Fruit fly (Drosophila melanogaster) whole organism, wandering third instar larva: ENCODE results near the gene mon2.

Source experiments
- Abd-B ChIP-seq: fragments of >200 bp; optimal IDR thresholded peaks from 2 replicates; lab custom pipeline; 2017; ENCODE audit warnings: missing biosample characterization, missing genetic modification characterization
- CG32264 ChIP-seq: fragments of 200-800 bp; sonication (Bioruptor generic); optimal IDR thresholded peaks from 2 replicates; lab custom pipeline; 2016; ENCODE audit warnings: missing biosample characterization, missing genetic modification characterization
- CG9705 ChIP-seq: fragments of 200-800 bp; sonication (Bioruptor generic); optimal IDR thresholded peaks from 2 replicates; lab custom pipeline; 2018; ENCODE audit warnings: missing biosample characterization, mild to moderate bottlenecking, missing genetic modification characterization
- CrebA ChIP-seq: fragments of 200-800 bp; sonication (Bioruptor generic); optimal IDR thresholded peaks from 2 replicates; lab custom pipeline; 2016; ENCODE audit warnings: missing biosample characterization, mild to moderate bottlenecking, missing genetic modification characterization, borderline replicate concordance
- Dfd ChIP-seq: fragments of >200 bp; optimal IDR thresholded peaks from 2 replicates; lab custom pipeline; 2017; ENCODE audit warnings: missing biosample characterization, missing genetic modification characterization
- Dif ChIP-seq: fragments of 200-275, 200-300 bp; sonication (Bioruptor generic); optimal IDR thresholded peaks from 2 replicates; lab custom pipeline; 2018; ENCODE audit warnings: missing biosample characterization, missing genetic modification characterization; ENCODE audit not compliant: partially characterized antibody
- GATAd ChIP-seq: sonication (Bioruptor generic); optimal IDR thresholded peaks from 2 replicates; lab custom pipeline; 2016; ENCODE audit warnings: missing biosample characterization, missing genetic modification characterization
- HLH106 ChIP-seq: fragments of 200-800 bp; optimal IDR thresholded peaks from 3 replicates; lab custom pipeline; 2019; ENCODE audit warnings: missing biosample characterization, mild to moderate bottlenecking, missing genetic modification characterization, moderate library complexity
- Hnf4 ChIP-seq: fragments of 200-800 bp; sonication (Bioruptor generic); optimal IDR thresholded peaks from 2 replicates; lab custom pipeline; 2016; ENCODE audit warnings: missing biosample characterization, mild to moderate bottlenecking, missing genetic modification characterization
- Hr78 ChIP-seq: fragments of >200 bp; optimal IDR thresholded peaks from 2 replicates; lab custom pipeline; 2017; ENCODE audit warnings: missing biosample characterization, missing genetic modification characterization
- Hr83 ChIP-seq: fragments of 200-300 bp; sonication (Bioruptor generic); optimal IDR thresholded peaks from 2 replicates; lab custom pipeline; 2016; ENCODE audit warnings: missing biosample characterization, mild to moderate bottlenecking, missing genetic modification characterization, moderate library complexity; ENCODE audit not compliant: poor library complexity, severe bottlenecking
- Jra ChIP-seq: sonication (Bioruptor generic); optimal IDR thresholded peaks from 2 replicates; lab custom pipeline; 2016; ENCODE audit warnings: missing biosample characterization, missing genetic modification characterization
- Mio ChIP-seq: sonication (Bioruptor generic); optimal IDR thresholded peaks from 2 replicates; lab custom pipeline; 2016; ENCODE audit warnings: missing biosample characterization, missing genetic modification characterization
- Myc ChIP-seq: fragments of >200 bp; optimal IDR thresholded peaks from 2 replicates; lab custom pipeline; 2017
- N ChIP-seq: fragments of >200 bp; optimal IDR thresholded peaks from 2 replicates; lab custom pipeline; 2018; ENCODE audit warnings: missing biosample characterization, missing external identifiers, missing genetic modification characterization
- OdsH ChIP-seq: fragments of 200-800 bp; sonication (Bioruptor generic); optimal IDR thresholded peaks from 2 replicates; lab custom pipeline; 2016; ENCODE audit warnings: missing biosample characterization, mild to moderate bottlenecking, missing genetic modification characterization
- Rel ChIP-seq, 2 experiments: fragments of 200-800 bp; sonication (Bioruptor generic) in 1 of 2; optimal IDR thresholded peaks; 2 replicates in 1 of 2; 3 replicates in 1 of 2; lab custom pipeline; 2016 to 2019; ENCODE audit warnings: mild to moderate bottlenecking in 2 of 2, missing biosample characterization in 2 of 2, missing genetic modification characterization in 2 of 2, moderate library complexity in 1 of 2
- Sp1 ChIP-seq: fragments of 200-800 bp; sonication (Bioruptor generic); optimal IDR thresholded peaks from 3 replicates; lab custom pipeline; 2019; ENCODE audit warnings: missing biosample characterization, mild to moderate bottlenecking, missing genetic modification characterization, moderate library complexity
- Vsx2 ChIP-seq: fragments of 200-300, 225-300 bp; sonication (Bioruptor generic); optimal IDR thresholded peaks from 2 replicates; lab custom pipeline; 2018; ENCODE audit warnings: missing biosample characterization, missing genetic modification characterization; ENCODE audit not compliant: partially characterized antibody
- br ChIP-seq: fragments of 200-800 bp; sonication (Bioruptor generic); optimal IDR thresholded peaks from 2 replicates; lab custom pipeline; 2016; ENCODE audit warnings: missing biosample characterization, missing genetic modification characterization
- brk ChIP-seq: fragments of 200-800 bp; sonication (Bioruptor generic); optimal IDR thresholded peaks from 2 replicates; lab custom pipeline; 2016; ENCODE audit warnings: missing biosample characterization, mild to moderate bottlenecking, missing genetic modification characterization
- dl ChIP-seq, 2 experiments: fragments of 175-275, 200-275 bp in 1 of 2; fragments of 200-275 bp in 1 of 2; sonication (Bioruptor generic); optimal IDR thresholded peaks; lab custom pipeline; 2018; ENCODE audit warnings: mild to moderate bottlenecking in 2 of 2, missing biosample characterization in 2 of 2, missing genetic modification characterization in 2 of 2, moderate library complexity in 2 of 2; ENCODE audit not compliant: partially characterized antibody in 2 of 2, insufficient read depth in 1 of 2
- dmrt93B ChIP-seq: fragments of 200-800 bp; sonication (Bioruptor generic); optimal IDR thresholded peaks from 2 replicates; lab custom pipeline; 2018; ENCODE audit warnings: missing biosample characterization, mild to moderate bottlenecking, missing genetic modification characterization
- dsf ChIP-seq: sonication (Bioruptor generic); optimal IDR thresholded peaks from 2 replicates; lab custom pipeline; 2016; ENCODE audit warnings: missing biosample characterization, missing genetic modification characterization, borderline replicate concordance
- ey ChIP-seq: fragments of 200-800 bp; sonication (Bioruptor generic); optimal IDR thresholded peaks from 2 replicates; lab custom pipeline; 2016; ENCODE audit warnings: missing biosample characterization, missing genetic modification characterization
- foxo ChIP-seq, 2 experiments: fragments of 200-800 bp; sonication (Bioruptor generic); optimal IDR thresholded peaks; 2 replicates in 1 of 2; 3 replicates in 1 of 2; lab custom pipeline; 2016 to 2017; ENCODE audit warnings: missing biosample characterization in 2 of 2, missing genetic modification characterization in 2 of 2
- fru ChIP-seq: fragments of 200-800 bp; sonication (Bioruptor generic); optimal IDR thresholded peaks from 3 replicates; lab custom pipeline; 2016; ENCODE audit warnings: missing biosample characterization, mild to moderate bottlenecking, missing genetic modification characterization
- h ChIP-seq: fragments of 200-800 bp; sonication (Bioruptor generic); optimal IDR thresholded peaks from 3 replicates; lab custom pipeline; 2016; ENCODE audit warnings: missing biosample characterization, mild to moderate bottlenecking, missing genetic modification characterization
- jim ChIP-seq: fragments of 175-275, 200-325 bp; sonication (Bioruptor generic); optimal IDR thresholded peaks from 2 replicates; lab custom pipeline; 2016; ENCODE audit warnings: missing biosample characterization, mild to moderate bottlenecking, missing genetic modification characterization
- lola ChIP-seq: fragments of >200 bp; optimal IDR thresholded peaks from 2 replicates; lab custom pipeline; 2017; ENCODE audit warnings: missing biosample characterization, missing genetic modification characterization
- pan ChIP-seq: fragments of >200 bp; optimal IDR thresholded peaks from 2 replicates; lab custom pipeline; 2017
- psq ChIP-seq: fragments of 200-800 bp; sonication (Bioruptor generic); optimal IDR thresholded peaks from 3 replicates; lab custom pipeline; 2017; ENCODE audit warnings: missing biosample characterization, mild to moderate bottlenecking, missing genetic modification characterization, moderate library complexity
- rgr ChIP-seq: fragments of 200-800 bp; sonication (Bioruptor generic); optimal IDR thresholded peaks from 3 replicates; lab custom pipeline; 2016; ENCODE audit warnings: missing biosample characterization, mild to moderate bottlenecking, missing genetic modification characterization
- sage ChIP-seq: fragments of 200-800 bp; sonication (Bioruptor generic); optimal IDR thresholded peaks from 2 replicates; lab custom pipeline; 2016; ENCODE audit warnings: missing biosample characterization, mild to moderate bottlenecking, missing genetic modification characterization
- sv ChIP-seq: fragments of 200-800 bp; sonication (Bioruptor generic); optimal IDR thresholded peaks from 3 replicates; lab custom pipeline; 2016; ENCODE audit warnings: missing biosample characterization, missing genetic modification characterization
- tai ChIP-seq: sonication (Bioruptor generic); optimal IDR thresholded peaks from 2 replicates; lab custom pipeline; 2016; ENCODE audit warnings: missing biosample characterization, missing genetic modification characterization
- usp ChIP-seq: fragments of >200 bp; optimal IDR thresholded peaks from 2 replicates; lab custom pipeline; 2017; ENCODE audit warnings: missing biosample characterization, missing genetic modification characterization
- woc ChIP-seq: sonication (Bioruptor generic); optimal IDR thresholded peaks from 2 replicates; lab custom pipeline; 2016; ENCODE audit warnings: missing biosample characterization, mild to moderate bottlenecking, missing genetic modification characterization

The mon2 gene

DNA sequence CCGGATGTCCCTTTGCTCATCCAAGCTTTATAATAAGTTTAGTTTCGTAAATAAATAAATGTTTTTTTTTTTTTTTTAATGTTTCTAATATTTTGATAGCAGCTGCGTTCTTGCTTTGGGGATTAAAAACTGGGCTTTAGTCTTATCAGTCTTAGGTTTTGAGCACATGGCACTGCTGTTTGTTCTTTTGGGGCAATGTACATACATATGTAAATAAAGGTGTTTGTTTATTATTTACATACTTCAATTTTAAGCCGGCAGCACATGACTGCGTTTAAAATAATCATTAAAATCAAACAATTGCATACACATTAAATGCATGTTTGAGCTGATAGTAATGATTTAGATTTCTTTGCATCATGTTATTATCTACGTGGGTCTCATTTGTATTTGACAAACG, 40.4 kb upstream of the mon2 start:
- TF ChIP-seq sage (GFP tag; lab: Kevin White, UChicago) (peak; percentile 3), jim (GFP tag; lab: Kevin White, UChicago) (no peak), OdsH (GFP tag; lab: Kevin White, UChicago) (peak; percentile 47), Abd-B (GFP tag; lab: Kevin White, UChicago) (no peak), tai (GFP tag; lab: Kevin White, UChicago) (peak; percentile 62), fru (GFP tag; lab: Kevin White, UChicago) (no peak), HLH106 (tag; lab: Kevin White, UChicago) (peak; percentile 5), rgr (GFP tag; lab: Kevin White, UChicago) (peak; percentile 73), dmrt93B (peak; percentile 38), psq (peak; percentile 41), foxo (GFP tag; optimal IDR thresholded peaks at IDR 0.05; lab: Kevin White, UChicago) (peak in 1 of 2 experiments; percentile 45), Mio (GFP tag; lab: Kevin White, UChicago) (no peak), GATAd (no peak), Vsx2 (GFP tag; lab: Kevin White, UChicago) (no peak), ey (GFP tag; lab: Kevin White, UChicago) (no peak), CrebA (GFP tag; lab: Kevin White, UChicago) (no peak), sv (GFP tag; lab: Kevin White, UChicago) (peak; percentile 41), pan (lab: Kevin White, UChicago) (no peak), CG32264 (GFP tag; lab: Kevin White, UChicago) (no peak), Rel (GFP tag; optimal IDR thresholded peaks at IDR 0.05; lab: Kevin White, UChicago) (no peak), Rel (tag; optimal IDR thresholded peaks at IDR 0.05; lab: Kevin White, UChicago) (no peak), Hr83 (GFP tag; lab: Kevin White, UChicago) (peak; percentile 96), h (GFP tag; lab: Kevin White, UChicago) (peak; percentile 62), Hnf4 (GFP tag; lab: Kevin White, UChicago) (peak; percentile 67), usp (no peak), Hr78 (GFP tag; lab: Kevin White, UChicago) (no peak), CG9705 (no peak), woc (GFP tag; lab: Kevin White, UChicago) (no peak), br (GFP tag; lab: Kevin White, UChicago) (peak; percentile 19), dsf (GFP tag; lab: Kevin White, UChicago) (peak; percentile 35), Dif (GFP tag; lab: Kevin White, UChicago) (no peak), N (GFP tag; lab: Kevin White, UChicago) (no peak), Myc (lab: Kevin White, UChicago) (no peak), dl (GFP tag; optimal IDR thresholded peaks at IDR 0.05; lab: Kevin White, UChicago; ENCODE audit: insufficient read depth in 1 of 2, partially characterized antibody in 2 of 2) (no peak), Sp1 (GFP tag; lab: Kevin White, UChicago) (peak; percentile 52), Dfd (GFP tag; lab: Kevin White, UChicago) (no peak), brk (GFP tag; lab: Kevin White, UChicago) (peak; percentile 63), lola (GFP tag; lab: Kevin White, UChicago) (no peak), Jra (GFP tag; lab: Kevin White, UChicago) (peak; percentile 61)

DNA sequence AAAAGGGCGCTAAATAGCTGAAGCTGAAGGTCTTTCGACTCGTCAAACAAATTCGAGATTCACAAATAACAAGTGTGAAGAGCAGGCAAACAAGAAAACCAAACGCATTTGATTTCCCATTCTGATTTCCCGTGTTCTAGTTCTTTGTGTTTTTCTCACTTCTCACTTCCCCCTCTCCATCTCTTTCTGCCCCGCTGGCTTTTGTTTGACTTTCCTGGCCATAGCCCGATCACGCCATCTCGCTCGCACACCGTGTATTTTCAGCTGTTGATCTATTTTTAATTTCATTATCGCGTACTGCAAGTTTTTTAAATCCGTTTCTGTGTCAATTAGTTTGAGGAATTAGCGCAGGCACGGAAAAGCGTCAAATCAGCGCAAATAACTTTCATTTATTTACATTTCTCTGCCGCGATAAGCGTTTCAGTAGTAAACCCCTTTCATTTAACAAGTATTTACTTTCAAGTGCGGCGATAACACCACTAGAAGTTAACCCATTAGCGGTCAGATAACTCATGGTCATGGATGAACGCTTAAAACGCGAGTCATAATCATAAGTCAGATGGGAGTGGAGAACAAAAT, 39.9 kb upstream of the mon2 start:
- TF ChIP-seq fru (GFP tag; lab: Kevin White, UChicago) (peak; percentile 6), Dif (GFP tag; lab: Kevin White, UChicago) (no peak), CG32264 (GFP tag; lab: Kevin White, UChicago) (no peak), dl (GFP tag; optimal IDR thresholded peaks at IDR 0.05; lab: Kevin White, UChicago; ENCODE audit: insufficient read depth in 1 of 2, partially characterized antibody in 2 of 2) (peak in 1 of 2 experiments; percentile 3), Hr78 (GFP tag; lab: Kevin White, UChicago) (no peak), N (GFP tag; lab: Kevin White, UChicago) (no peak)
